Fruit fly (Drosophila melanogaster) whole organism, pupa: ENCODE data around the gene dpr16.

ENCODE experiments used
- CG17806 ChIP-seq: fragments of 200-800 bp; sonication (Bioruptor generic); optimal IDR thresholded peaks from 2 replicates; lab custom pipeline; 2018; ENCODE audit warnings: missing biosample characterization, mild to moderate bottlenecking, missing genetic modification characterization, moderate library complexity
- gl ChIP-seq: fragments of 200-800 bp; sonication (Bioruptor generic); optimal IDR thresholded peaks from 2 replicates; lab custom pipeline; 2018; ENCODE audit warnings: missing biosample characterization, mild to moderate bottlenecking, missing genetic modification characterization

dpr16 gene

DNA sequence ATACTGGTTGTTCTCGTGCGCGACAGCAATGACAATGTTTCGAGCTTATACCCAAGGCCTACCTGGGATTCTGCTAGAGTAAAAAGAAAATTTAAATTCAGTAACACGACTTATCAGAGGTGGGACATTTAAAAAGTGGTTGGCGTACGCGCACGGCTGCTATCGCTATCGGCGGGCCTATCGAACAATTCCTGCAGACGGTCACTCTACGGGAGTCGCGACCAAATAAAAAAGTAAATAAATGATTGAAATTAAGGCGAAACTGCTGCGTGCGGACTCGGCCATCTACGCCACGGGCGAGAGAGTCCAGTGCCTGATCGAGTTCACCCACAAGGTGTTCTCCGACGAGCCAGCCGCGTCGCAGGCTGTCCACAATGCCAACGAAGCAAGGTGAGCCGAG is 68.8 kb downstream of the dpr16 start, which contains the start of the genes Prosbeta2R2 and CG1116:
Prosbeta2R2 (minus strand) TSS at position 63 of the 400 bp plus-strand sequence.
CG1116 (plus strand) TSS at position 192 of the 400 bp plus-strand sequence.
- TF ChIP-seq gl (tag; lab: Kevin White, UChicago) (no peak), CG17806 (tag; lab: Kevin White, UChicago) (no peak)
- TF ChIP-seq, all 21 proteins: peak for 0
